Fruit fly (Drosophila melanogaster) whole organism, embryonic: ENCODE results near the gene crol.

Experiments used
- Adf1 ChIP-seq: fragments of 200-800 bp; sonication (Bioruptor generic); IDR thresholded peaks from 2 replicates; pipeline ENCODE4 v1.3.6; 2022; ENCODE audit warnings: missing biosample characterization, missing genetic modification characterization
- Antp ChIP-seq: fragments of 200-800 bp; sonication (Bioruptor generic); optimal IDR thresholded peaks from 3 replicates; lab custom pipeline; 2016; ENCODE audit warnings: missing biosample characterization, missing genetic modification characterization
- CG10979 ChIP-seq: fragments of 200-800 bp; sonication (Bioruptor generic); optimal IDR thresholded peaks from 2 replicates; lab custom pipeline; 2018; ENCODE audit warnings: missing biosample characterization, mild to moderate bottlenecking, missing genetic modification characterization, moderate library complexity
- CG11093 ChIP-seq: fragments of 200-800 bp; sonication (Bioruptor generic); IDR thresholded peaks from 3 replicates; pipeline ENCODE4 v1.3.6; 2022; ENCODE audit warnings: missing biosample characterization, missing genetic modification characterization
- CG13123 ChIP-seq: fragments of 200-800 bp; sonication (Bioruptor generic); optimal IDR thresholded peaks from 2 replicates; lab custom pipeline; 2016; ENCODE audit warnings: missing biosample characterization, missing genetic modification characterization
- CG14050 ChIP-seq: fragments of 200-800 bp; sonication (Bioruptor generic); IDR thresholded peaks from 3 replicates; pipeline ENCODE4 v1.3.6; 2022; ENCODE audit warnings: missing biosample characterization, missing genetic modification characterization
- CG15479 ChIP-seq: fragments of 200-800 bp; sonication (Bioruptor generic); optimal IDR thresholded peaks from 3 replicates; lab custom pipeline; 2019; ENCODE audit warnings: missing biosample characterization, mild to moderate bottlenecking, missing genetic modification characterization, moderate library complexity
- CG16779 ChIP-seq: fragments of 200-800 bp; sonication (Bioruptor generic); IDR thresholded peaks from 2 replicates; pipeline ENCODE4 v1.3.6; 2022; ENCODE audit warnings: missing biosample characterization, missing genetic modification characterization
- CG17328 ChIP-seq: fragments of 200-800 bp; sonication (Bioruptor generic); IDR thresholded peaks from 2 replicates; pipeline ENCODE4 v1.3.6; 2022; ENCODE audit warnings: missing biosample characterization, missing genetic modification characterization
- CG17385 ChIP-seq: fragments of 200-800 bp; sonication (Bioruptor generic); optimal IDR thresholded peaks from 3 replicates; lab custom pipeline; 2018; ENCODE audit warnings: missing biosample characterization, mild to moderate bottlenecking, missing genetic modification characterization
- CG2129 ChIP-seq: fragments of 200-800 bp; sonication (Bioruptor generic); IDR thresholded peaks from 2 replicates; pipeline ENCODE4 v1.3.6; 2022; ENCODE audit warnings: missing biosample characterization, missing genetic modification characterization; ENCODE audit not compliant: partially characterized antibody
- CG2199 ChIP-seq: fragments of 200-800 bp; sonication (Bioruptor generic); IDR thresholded peaks from 3 replicates; pipeline ENCODE4 v1.3.6; 2022; ENCODE audit warnings: missing biosample characterization, missing genetic modification characterization
- CG2202 ChIP-seq: fragments of 200-800 bp; sonication (Bioruptor generic); optimal IDR thresholded peaks from 2 replicates; lab custom pipeline; 2018; ENCODE audit warnings: missing biosample characterization, mild to moderate bottlenecking, missing genetic modification characterization
- CG3407 ChIP-seq: fragments of 200-800 bp; sonication (Bioruptor generic); optimal IDR thresholded peaks from 2 replicates; lab custom pipeline; 2018; ENCODE audit warnings: missing biosample characterization, mild to moderate bottlenecking, missing genetic modification characterization
- CG34376 ChIP-seq: fragments of 200-800 bp; sonication (Bioruptor generic); optimal IDR thresholded peaks from 2 replicates; lab custom pipeline; 2018; ENCODE audit warnings: missing biosample characterization, mild to moderate bottlenecking, missing genetic modification characterization
- CG4360 ChIP-seq: fragments of 200-800 bp; sonication (Bioruptor generic); IDR thresholded peaks from 2 replicates; pipeline ENCODE4 v1.3.6; 2022; ENCODE audit warnings: missing biosample characterization, missing genetic modification characterization
- CG4617 ChIP-seq: fragments of 200-800 bp; sonication (Bioruptor generic); optimal IDR thresholded peaks from 3 replicates; lab custom pipeline; 2016; ENCODE audit warnings: missing biosample characterization, missing genetic modification characterization, borderline replicate concordance
- CG6854 ChIP-seq: fragments of 200-800 bp; sonication (Bioruptor generic); optimal IDR thresholded peaks from 3 replicates; lab custom pipeline; 2017; ENCODE audit warnings: missing biosample characterization, mild to moderate bottlenecking, missing genetic modification characterization
- CG8944 ChIP-seq: fragments of 200-800 bp; sonication (Bioruptor generic); optimal IDR thresholded peaks from 3 replicates; lab custom pipeline; 2016; ENCODE audit warnings: missing biosample characterization, missing genetic modification characterization
- CHES-1-like ChIP-seq: fragments of 200-800 bp; sonication (Bioruptor generic); optimal IDR thresholded peaks from 2 replicates; lab custom pipeline; 2016; ENCODE audit warnings: missing biosample characterization, missing genetic modification characterization
- D ChIP-seq, 2 experiments: fragments of 200-800 bp in 1 of 2; fragments of >200 bp in 1 of 2; sonication (Bioruptor generic) in 1 of 2; optimal IDR thresholded peaks; 2 replicates in 1 of 2; 3 replicates in 1 of 2; lab custom pipeline; 2017; ENCODE audit warnings: mild to moderate bottlenecking in 1 of 2, missing biosample characterization in 1 of 2, missing genetic modification characterization in 1 of 2, missing genetic modification reagents in 1 of 2
- Dbx ChIP-seq: fragments of 200-800 bp; sonication (Bioruptor generic); IDR thresholded peaks from 3 replicates; pipeline ENCODE4 v1.3.6; 2022; ENCODE audit warnings: missing biosample characterization, missing genetic modification characterization
- Ets97D ChIP-seq: fragments of 200-800 bp; sonication (Bioruptor generic); optimal IDR thresholded peaks from 3 replicates; lab custom pipeline; 2016; ENCODE audit warnings: missing biosample characterization, missing genetic modification characterization
- Fer2 ChIP-seq: fragments of 200-800 bp; sonication (Bioruptor generic); optimal IDR thresholded peaks from 2 replicates; lab custom pipeline; 2018; ENCODE audit warnings: missing biosample characterization, mild to moderate bottlenecking, missing genetic modification characterization, moderate library complexity
- Med ChIP-seq: fragments of 200-800 bp; sonication (Bioruptor generic); peaks from one replicate; lab custom pipeline; 2016; ENCODE audit warnings: missing biosample characterization, missing genetic modification characterization, mild to moderate bottlenecking, inconsistent platforms, moderate library complexity
- Mrtf ChIP-seq: fragments of 200-800 bp; sonication (Bioruptor generic); IDR thresholded peaks from 3 replicates; pipeline ENCODE4 v1.3.6; 2022; ENCODE audit warnings: missing biosample characterization, missing genetic modification characterization
- Rfx ChIP-seq: fragments of 200-800 bp; sonication (Bioruptor generic); IDR thresholded peaks from 2 replicates; pipeline ENCODE4 v1.3.6; 2022; ENCODE audit warnings: missing biosample characterization, missing genetic modification characterization
- Scr ChIP-seq: fragments of 200-800 bp; sonication (Bioruptor generic); IDR thresholded peaks from 2 replicates; pipeline ENCODE4 v1.3.6; 2022; ENCODE audit warnings: missing biosample characterization, missing genetic modification characterization; ENCODE audit not compliant: partially characterized antibody
- ac ChIP-seq: fragments of 200-800 bp; sonication (Bioruptor generic); optimal IDR thresholded peaks from 3 replicates; lab custom pipeline; 2017; ENCODE audit warnings: missing biosample characterization, mild to moderate bottlenecking, missing genetic modification characterization
- bowl ChIP-seq: fragments of 200-800 bp; sonication (Bioruptor generic); IDR thresholded peaks from 2 replicates; pipeline ENCODE4 v1.3.6; 2022; ENCODE audit warnings: missing biosample characterization, missing genetic modification characterization
- br ChIP-seq: fragments of >200 bp; optimal IDR thresholded peaks from 2 replicates; lab custom pipeline; 2017
- chinmo ChIP-seq: fragments of 200-800 bp; sonication (Bioruptor generic); IDR thresholded peaks from 4 replicates; pipeline ENCODE4 v1.3.6; 2022; ENCODE audit warnings: missing biosample characterization, missing genetic modification characterization; ENCODE audit not compliant: partially characterized antibody
- dm ChIP-seq: fragments of 200-800 bp; sonication (Bioruptor generic); optimal IDR thresholded peaks from 3 replicates; lab custom pipeline; 2016; ENCODE audit warnings: missing biosample characterization, missing genetic modification characterization
- dmrt11E ChIP-seq: fragments of 200-800 bp; sonication (Bioruptor generic); optimal IDR thresholded peaks from 3 replicates; lab custom pipeline; 2018; ENCODE audit warnings: missing biosample characterization, mild to moderate bottlenecking, missing genetic modification characterization, moderate library complexity
- emc ChIP-seq: fragments of 200-800 bp; sonication (Bioruptor generic); optimal IDR thresholded peaks from 2 replicates; lab custom pipeline; 2016; ENCODE audit warnings: missing biosample characterization, missing genetic modification characterization
- exex ChIP-seq: fragments of 200-800 bp; sonication (Bioruptor generic); optimal IDR thresholded peaks from 4 replicates; lab custom pipeline; 2018; ENCODE audit warnings: missing biosample characterization, mild to moderate bottlenecking, missing genetic modification characterization, moderate library complexity
- fd64A ChIP-seq: fragments of 200-800 bp; sonication (Bioruptor generic); optimal IDR thresholded peaks from 3 replicates; lab custom pipeline; 2018; ENCODE audit warnings: missing biosample characterization, mild to moderate bottlenecking, missing genetic modification characterization
- gfzf ChIP-seq: fragments of 200-800 bp; sonication (Bioruptor generic); optimal IDR thresholded peaks from 2 replicates; lab custom pipeline; 2016; ENCODE audit warnings: missing biosample characterization, mild to moderate bottlenecking, missing genetic modification characterization, moderate library complexity
- ham ChIP-seq: fragments of 200-800 bp; sonication (Bioruptor generic); IDR thresholded peaks from 2 replicates; pipeline ENCODE4 v1.3.6; 2022; ENCODE audit warnings: missing biosample characterization, missing genetic modification characterization
- hb ChIP-seq: fragments of 200-800 bp; sonication (Bioruptor generic); IDR thresholded peaks from 3 replicates; pipeline ENCODE4 v1.3.6; 2022; ENCODE audit warnings: missing biosample characterization, missing genetic modification characterization; ENCODE audit not compliant: partially characterized antibody
- pb ChIP-seq: fragments of 200-800 bp; sonication (Bioruptor generic); optimal IDR thresholded peaks from 3 replicates; lab custom pipeline; 2016; ENCODE audit warnings: missing biosample characterization, missing genetic modification characterization
- peb ChIP-seq: fragments of 200-800 bp; sonication (Bioruptor generic); IDR thresholded peaks from 2 replicates; pipeline ENCODE4 v1.3.6; 2022; ENCODE audit warnings: missing biosample characterization, missing genetic modification characterization
- salm ChIP-seq: fragments of 200-800 bp; sonication (Bioruptor generic); optimal IDR thresholded peaks from 2 replicates; lab custom pipeline; 2018; ENCODE audit warnings: missing biosample characterization, mild to moderate bottlenecking, missing genetic modification characterization
- sisA ChIP-seq: fragments of 200-800 bp; sonication (Bioruptor generic); IDR thresholded peaks from 2 replicates; pipeline ENCODE4 v1.3.6; 2022; ENCODE audit warnings: missing biosample characterization, missing genetic modification characterization
- tup ChIP-seq: fragments of 200-800 bp; sonication (Bioruptor generic); optimal IDR thresholded peaks from 2 replicates; lab custom pipeline; 2016; ENCODE audit warnings: missing biosample characterization, mild to moderate bottlenecking, missing genetic modification characterization, moderate library complexity
- unc-4 ChIP-seq: fragments of 200-800 bp; sonication (Bioruptor generic); IDR thresholded peaks from 2 replicates; pipeline ENCODE4 v1.3.6; 2022; ENCODE audit warnings: missing biosample characterization, missing genetic modification characterization; ENCODE audit not compliant: partially characterized antibody
- vfl ChIP-seq: fragments of 200-800 bp; sonication (Bioruptor generic); optimal IDR thresholded peaks from 2 replicates; lab custom pipeline; 2016; ENCODE audit warnings: missing biosample characterization, missing genetic modification characterization
- wek ChIP-seq: fragments of 200-800 bp; sonication (Bioruptor generic); optimal IDR thresholded peaks from 3 replicates; lab custom pipeline; 2018; ENCODE audit warnings: missing biosample characterization, mild to moderate bottlenecking, missing genetic modification characterization, moderate library complexity
- zfh2 ChIP-seq: fragments of 200-800 bp; sonication (Bioruptor generic); optimal IDR thresholded peaks from 2 replicates; lab custom pipeline; 2016; ENCODE audit warnings: missing biosample characterization, missing genetic modification characterization

crol gene

DNA sequence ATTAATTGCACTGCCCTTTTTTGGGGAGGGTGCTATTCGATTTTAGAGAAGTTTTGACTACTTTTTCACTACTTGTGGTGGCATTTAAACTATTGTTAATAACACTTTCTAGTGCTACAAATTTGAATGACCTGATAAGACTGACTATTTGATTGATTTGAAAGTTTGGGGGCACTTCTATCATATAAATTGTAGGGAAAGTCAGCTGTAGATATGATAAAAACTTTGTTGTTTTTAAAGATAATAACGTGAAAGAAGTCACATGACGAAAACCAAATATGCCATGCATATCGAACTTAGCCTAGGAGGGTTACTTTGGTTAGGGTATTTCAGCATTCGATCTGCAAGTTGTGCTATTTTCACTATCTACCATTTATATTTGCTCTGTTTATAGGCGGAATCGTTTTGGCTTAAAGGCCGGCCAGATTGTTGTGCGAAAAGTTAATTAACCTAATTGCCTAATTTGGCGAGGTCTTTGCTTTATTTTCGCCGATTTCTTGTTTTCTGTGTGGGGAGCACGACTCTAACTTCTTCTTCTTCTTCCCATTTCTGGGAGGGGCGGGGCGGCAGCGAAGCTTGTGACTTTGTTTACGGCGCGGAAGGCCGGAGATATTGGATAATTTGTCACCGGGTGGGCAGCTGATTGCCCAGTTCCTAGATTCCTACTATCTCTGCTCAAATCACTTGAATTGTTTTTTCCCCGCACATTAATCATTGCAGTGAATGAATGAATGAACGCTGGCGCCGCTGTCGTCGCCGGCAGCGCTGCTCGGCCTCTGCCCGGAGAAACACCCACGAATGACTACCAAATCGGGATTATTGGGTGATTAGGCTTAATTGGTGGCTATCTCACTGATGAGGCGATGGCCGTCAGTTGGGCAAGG, 3.8 kb upstream of the crol start (continued):
- TF ChIP-seq CG6854 (GFP tag; lab: Kevin White, UChicago) (no peak), CG8944 (GFP tag; lab: Kevin White, UChicago) (no peak), CG4360 (GFP tag; lab: Robert Waterston, UW) (no peak), CG10979 (tag; lab: Kevin White, UChicago) (no peak), emc (GFP tag; lab: Kevin White, UChicago) (no peak), bowl (GFP tag; lab: Robert Waterston, UW) (no peak), fd64A (no peak), CG34376 (GFP tag; lab: Kevin White, UChicago) (no peak), Mrtf (no peak), wek (GFP tag; lab: Kevin White, UChicago) (no peak), CG15479 (no peak), CG17328 (no peak), Antp (GFP tag; lab: Kevin White, UChicago) (no peak), CG13123 (GFP tag; lab: Kevin White, UChicago) (no peak), Adf1 (GFP tag; lab: Robert Waterston, UW) (peak; percentile 98), Fer2 (tag; lab: Kevin White, UChicago) (no peak), ham (GFP tag; lab: Robert Waterston, UW) (no peak), Ets97D (GFP tag; lab: Kevin White, UChicago) (no peak), CG16779 (no peak), ac (GFP tag; lab: Kevin White, UChicago) (no peak), tup (GFP tag; lab: Kevin White, UChicago) (no peak), CG14050 (no peak), CG4617 (GFP tag; lab: Kevin White, UChicago) (peak; percentile 68), unc-4 (no peak), Med (peak; percentile 33), Dbx (GFP tag; lab: Robert Waterston, UW) (no peak), Scr (GFP tag; lab: Robert Waterston, UW) (no peak), salm (tag; lab: Kevin White, UChicago) (no peak), vfl (GFP tag; lab: Kevin White, UChicago) (no peak), exex (tag; lab: Kevin White, UChicago) (peak; percentile 27), peb (GFP tag; lab: Robert Waterston, UW) (no peak), br (no peak), pb (no peak), zfh2 (peak; percentile 1), D (optimal IDR thresholded peaks at IDR 0.05; lab: Kevin White, UChicago) (peak; percentile 28), D (GFP tag; optimal IDR thresholded peaks at IDR 0.05; lab: Kevin White, UChicago) (no peak), CG3407 (GFP tag; lab: Kevin White, UChicago) (no peak), dmrt11E (no peak), gfzf (GFP tag; lab: Kevin White, UChicago) (no peak), CG17385 (GFP tag; lab: Kevin White, UChicago) (peak; percentile 93), CG2129 (GFP tag; lab: Robert Waterston, UW) (no peak), CG2199 (GFP tag; lab: Robert Waterston, UW) (no peak), sisA (GFP tag; lab: Robert Waterston, UW) (no peak), dm (GFP tag; lab: Kevin White, UChicago) (no peak), hb (GFP tag; lab: Robert Waterston, UW) (peak; percentile 50; the same call in 1 of the 3 replicates), chinmo (GFP tag; lab: Robert Waterston, UW) (0 out of 4 replicates have a peak, but pooled peaks have one; percentile 68), CG11093 (GFP tag; lab: Robert Waterston, UW) (no peak), CHES-1-like (GFP tag; lab: Kevin White, UChicago) (no peak), CG2202 (tag; lab: Kevin White, UChicago) (no peak), Rfx (GFP tag; lab: Robert Waterston, UW) (no peak)
